Fruit fly (Drosophila melanogaster) whole organism, embryonic: Measurements from ENCODE around the gene CCAP.
A peak's percentile ranks its signal among the peaks of the same experiment; 100 is the strongest.

Experiments
- ATbp ChIP-seq: fragments of 200-800 bp; sonication (Bioruptor generic); optimal IDR thresholded peaks from 2 replicates; lab custom pipeline; 2017; ENCODE audit warnings: missing biosample characterization, mild to moderate bottlenecking, missing genetic modification characterization, missing genetic modification reagents
- Antp ChIP-seq: fragments of 200-800 bp; sonication (Bioruptor generic); optimal IDR thresholded peaks from 3 replicates; lab custom pipeline; 2016; ENCODE audit warnings: missing biosample characterization, missing genetic modification characterization
- Atf6 ChIP-seq: fragments of 200-800 bp; sonication (Bioruptor generic); IDR thresholded peaks from 2 replicates; pipeline ENCODE4 v1.3.6; 2022; ENCODE audit warnings: missing biosample characterization, missing genetic modification characterization
- Bgb ChIP-seq: fragments of 200-800 bp; sonication (Bioruptor generic); IDR thresholded peaks from 2 replicates; pipeline ENCODE4 v1.3.6; 2022; ENCODE audit warnings: missing biosample characterization, missing genetic modification characterization; ENCODE audit not compliant: partially characterized antibody
- C15 ChIP-seq: fragments of 200-800 bp; sonication (Bioruptor generic); IDR thresholded peaks from 3 replicates; pipeline ENCODE4 v1.3.6; 2022; ENCODE audit warnings: missing biosample characterization, missing genetic modification characterization
- CG10654 ChIP-seq: fragments of 200-800 bp; sonication (Bioruptor generic); optimal IDR thresholded peaks from 2 replicates; lab custom pipeline; 2016; ENCODE audit warnings: missing biosample characterization, missing genetic modification characterization
- CG10979 ChIP-seq: fragments of 200-800 bp; sonication (Bioruptor generic); optimal IDR thresholded peaks from 2 replicates; lab custom pipeline; 2018; ENCODE audit warnings: missing biosample characterization, mild to moderate bottlenecking, missing genetic modification characterization, moderate library complexity
- CG11560 ChIP-seq: fragments of 200-800 bp; sonication (Bioruptor generic); IDR thresholded peaks from 3 replicates; pipeline ENCODE4 v1.3.6; 2022; ENCODE audit warnings: missing biosample characterization, missing genetic modification characterization
- CG1233 ChIP-seq: fragments of 200-800 bp; sonication (Bioruptor generic); optimal IDR thresholded peaks from 4 replicates; lab custom pipeline; 2018; ENCODE audit warnings: missing biosample characterization, mild to moderate bottlenecking, missing genetic modification characterization
- CG12391 ChIP-seq: fragments of 200-800 bp; sonication (Bioruptor generic); optimal IDR thresholded peaks from 3 replicates; lab custom pipeline; 2018; ENCODE audit warnings: missing biosample characterization, mild to moderate bottlenecking, missing genetic modification characterization, moderate library complexity
- CG16815 ChIP-seq: fragments of 200-800 bp; sonication (Bioruptor generic); optimal IDR thresholded peaks from 3 replicates; lab custom pipeline; 2017; ENCODE audit warnings: missing biosample characterization, mild to moderate bottlenecking, missing genetic modification characterization
- CG17802 ChIP-seq: fragments of 200-800 bp; sonication (Bioruptor generic); optimal IDR thresholded peaks from 2 replicates; lab custom pipeline; 2018; ENCODE audit warnings: missing biosample characterization, mild to moderate bottlenecking, missing genetic modification characterization, moderate library complexity
- CG2678 ChIP-seq: fragments of 200-800 bp; sonication (Bioruptor generic); optimal IDR thresholded peaks from 3 replicates; lab custom pipeline; 2019; ENCODE audit warnings: missing biosample characterization, mild to moderate bottlenecking, missing genetic modification characterization, moderate library complexity
- CG32767 ChIP-seq: fragments of 200-800 bp; sonication (Bioruptor generic); IDR thresholded peaks from 2 replicates; pipeline ENCODE4 v1.3.6; 2022; ENCODE audit warnings: missing biosample characterization, missing genetic modification characterization
- CG5180 ChIP-seq: fragments of 200-800 bp; sonication (Bioruptor generic); optimal IDR thresholded peaks from 3 replicates; lab custom pipeline; 2017; ENCODE audit warnings: missing biosample characterization, missing genetic modification characterization, mild to moderate bottlenecking, moderate library complexity, missing genetic modification reagents
- CG8478 ChIP-seq: fragments of >200 bp; optimal IDR thresholded peaks from 2 replicates; lab custom pipeline; 2018
- CG9727 ChIP-seq: fragments of 200-800 bp; sonication (Bioruptor generic); optimal IDR thresholded peaks from 3 replicates; lab custom pipeline; 2017; ENCODE audit warnings: missing biosample characterization, mild to moderate bottlenecking, missing genetic modification characterization
- Chrac-16 ChIP-seq: fragments of 200-800 bp; sonication (Bioruptor generic); optimal IDR thresholded peaks from 3 replicates; lab custom pipeline; 2016; ENCODE audit warnings: missing biosample characterization, missing genetic modification characterization
- Dbx ChIP-seq: fragments of 200-800 bp; sonication (Bioruptor generic); IDR thresholded peaks from 3 replicates; pipeline ENCODE4 v1.3.6; 2022; ENCODE audit warnings: missing biosample characterization, missing genetic modification characterization
- Doc3 ChIP-seq: fragments of 200-800 bp; sonication (Bioruptor generic); IDR thresholded peaks from 3 replicates; pipeline ENCODE4 v1.3.6; 2022; ENCODE audit warnings: missing biosample characterization, missing genetic modification characterization; ENCODE audit not compliant: partially characterized antibody
- Fer2 ChIP-seq: fragments of 200-800 bp; sonication (Bioruptor generic); optimal IDR thresholded peaks from 2 replicates; lab custom pipeline; 2018; ENCODE audit warnings: missing biosample characterization, mild to moderate bottlenecking, missing genetic modification characterization, moderate library complexity
- Gsc ChIP-seq: fragments of 200-800 bp; sonication (Bioruptor generic); IDR thresholded peaks from 2 replicates; pipeline ENCODE4 v1.3.6; 2022; ENCODE audit warnings: missing biosample characterization, missing genetic modification characterization
- Hand ChIP-seq: fragments of 200-800 bp; sonication (Bioruptor generic); optimal IDR thresholded peaks from 2 replicates; lab custom pipeline; 2017; ENCODE audit warnings: mild to moderate bottlenecking, missing biosample characterization, missing genetic modification reagents, missing genetic modification characterization
- HmgZ ChIP-seq: fragments of 200-800 bp; sonication (Bioruptor generic); optimal IDR thresholded peaks from 2 replicates; lab custom pipeline; 2018; ENCODE audit warnings: missing biosample characterization, mild to moderate bottlenecking, missing genetic modification characterization
- Meics ChIP-seq: fragments of 200-800 bp; sonication (Bioruptor generic); optimal IDR thresholded peaks from 2 replicates; lab custom pipeline; 2017; ENCODE audit warnings: missing biosample characterization, mild to moderate bottlenecking, missing genetic modification characterization
- Mrtf ChIP-seq: fragments of 200-800 bp; sonication (Bioruptor generic); IDR thresholded peaks from 3 replicates; pipeline ENCODE4 v1.3.6; 2022; ENCODE audit warnings: missing biosample characterization, missing genetic modification characterization
- Nf-YA ChIP-seq: fragments of 200-800 bp; sonication (Bioruptor generic); IDR thresholded peaks from 2 replicates; pipeline ENCODE4 v1.3.6; 2022; ENCODE audit warnings: missing biosample characterization, missing genetic modification characterization
- Oaz ChIP-seq: fragments of 200-800 bp; sonication (Bioruptor generic); IDR thresholded peaks from 2 replicates; pipeline ENCODE4 v1.3.6; 2022; ENCODE audit warnings: missing biosample characterization, missing genetic modification characterization
- Sox100B ChIP-seq: fragments of 200-800 bp; sonication (Bioruptor generic); optimal IDR thresholded peaks from 3 replicates; lab custom pipeline; 2018; ENCODE audit warnings: missing biosample characterization, mild to moderate bottlenecking, missing genetic modification characterization
- Stat92E ChIP-seq, 3 experiments: fragments of >200 bp in 2 of 3; fragments of 200-800 bp in 1 of 3; sonication (Bioruptor generic) in 1 of 3; optimal IDR thresholded peaks; 2 replicates each; lab custom pipeline; 2017 to 2019; ENCODE audit warnings: missing biosample characterization in 3 of 3, missing genetic modification characterization in 3 of 3, mild to moderate bottlenecking in 1 of 3, moderate library complexity in 1 of 3
- Tbp ChIP-seq: fragments of >200 bp; optimal IDR thresholded peaks from 2 replicates; lab custom pipeline; 2018; ENCODE audit warnings: missing biosample characterization, missing genetic modification characterization
- ato ChIP-seq: fragments of 200-800 bp; sonication (Bioruptor generic); IDR thresholded peaks from 2 replicates; pipeline ENCODE4 v1.3.6; 2022; ENCODE audit warnings: missing biosample characterization, missing genetic modification characterization; ENCODE audit not compliant: partially characterized antibody
- bab2 ChIP-seq: fragments of 200-800 bp; sonication (Bioruptor generic); optimal IDR thresholded peaks from 2 replicates; lab custom pipeline; 2016; ENCODE audit warnings: missing biosample characterization, missing genetic modification characterization
- croc ChIP-seq: fragments of 200-800 bp; sonication (Bioruptor generic); conservative IDR thresholded peaks from 3 replicates; pipeline ENCODE4 v1.3.6; 2022; ENCODE audit warnings: missing biosample characterization, missing genetic modification characterization
- dimm ChIP-seq: fragments of 200-800 bp; sonication (Bioruptor generic); IDR thresholded peaks from 2 replicates; pipeline ENCODE4 v1.3.6; 2022; ENCODE audit warnings: missing biosample characterization, missing genetic modification characterization
- dmrt11E ChIP-seq: fragments of 200-800 bp; sonication (Bioruptor generic); optimal IDR thresholded peaks from 3 replicates; lab custom pipeline; 2018; ENCODE audit warnings: missing biosample characterization, mild to moderate bottlenecking, missing genetic modification characterization, moderate library complexity
- ewg ChIP-seq: fragments of 200-800 bp; sonication (Bioruptor generic); optimal IDR thresholded peaks from 3 replicates; lab custom pipeline; 2017; ENCODE audit warnings: mild to moderate bottlenecking, missing biosample characterization, missing genetic modification reagents, missing genetic modification characterization
- fru ChIP-seq: fragments of >200 bp; optimal IDR thresholded peaks from 2 replicates; lab custom pipeline; 2017
- gcm2 ChIP-seq: fragments of 200-800 bp; sonication (Bioruptor generic); optimal IDR thresholded peaks from 2 replicates; lab custom pipeline; 2016; ENCODE audit warnings: missing biosample characterization, missing genetic modification characterization
- grau ChIP-seq: fragments of 200-800 bp; optimal IDR thresholded peaks from 3 replicates; lab custom pipeline; 2019; ENCODE audit warnings: missing biosample characterization, mild to moderate bottlenecking, missing genetic modification characterization, moderate library complexity
- hbn ChIP-seq: fragments of 200-800 bp; sonication (Bioruptor generic); IDR thresholded peaks from 2 replicates; pipeline ENCODE4 v1.3.6; 2022; ENCODE audit warnings: missing biosample characterization, missing genetic modification characterization; ENCODE audit not compliant: partially characterized antibody
- inv ChIP-seq: fragments of 200-800 bp; sonication (Bioruptor generic); IDR thresholded peaks from 2 replicates; pipeline ENCODE4 v1.3.6; 2022; ENCODE audit warnings: missing biosample characterization, missing genetic modification characterization; ENCODE audit not compliant: partially characterized antibody
- lilli ChIP-seq: fragments of 200-800 bp; sonication (Bioruptor generic); optimal IDR thresholded peaks from 3 replicates; lab custom pipeline; 2016; ENCODE audit warnings: missing biosample characterization, missing genetic modification characterization
- oc ChIP-seq: fragments of 200-800 bp; sonication (Bioruptor generic); optimal IDR thresholded peaks from 2 replicates; lab custom pipeline; 2018; ENCODE audit warnings: missing biosample characterization, mild to moderate bottlenecking, missing genetic modification characterization, moderate library complexity
- pnt ChIP-seq: fragments of 200-800 bp; sonication (Bioruptor generic); optimal IDR thresholded peaks from 3 replicates; lab custom pipeline; 2016; ENCODE audit warnings: missing biosample characterization, missing genetic modification characterization
- prd ChIP-seq, 3 experiments: fragments of >200 bp in 2 of 3; fragments of 200-800 bp in 1 of 3; sonication (Bioruptor generic) in 1 of 3; optimal IDR thresholded peaks in 2 of 3; IDR thresholded peaks in 1 of 3; 2 replicates in 2 of 3; 3 replicates in 1 of 3; pipeline versions ENCODE4 v1.3.6 to Lab custom; 2017 to 2022; ENCODE audit warnings: missing biosample characterization in 1 of 3, missing genetic modification characterization in 1 of 3
- sc ChIP-seq, 3 experiments: fragments of >200 bp in 2 of 3; fragments of 200-800 bp in 1 of 3; sonication (Bioruptor generic) in 1 of 3; optimal IDR thresholded peaks; 2 replicates in 2 of 3; 3 replicates in 1 of 3; lab custom pipeline; 2017; ENCODE audit warnings: mild to moderate bottlenecking in 1 of 3, missing biosample characterization in 1 of 3, missing genetic modification characterization in 1 of 3, missing genetic modification reagents in 1 of 3
- shn ChIP-seq: fragments of 200-800 bp; sonication (Bioruptor generic); optimal IDR thresholded peaks from 3 replicates; lab custom pipeline; 2016; ENCODE audit warnings: missing biosample characterization, missing genetic modification characterization
- ttk ChIP-seq: fragments of 200-800 bp; sonication (Bioruptor generic); IDR thresholded peaks from 2 replicates; pipeline ENCODE4 v2.1.2; 2022; ENCODE audit warnings: missing biosample characterization, missing genetic modification characterization

CCAP gene

DNA sequence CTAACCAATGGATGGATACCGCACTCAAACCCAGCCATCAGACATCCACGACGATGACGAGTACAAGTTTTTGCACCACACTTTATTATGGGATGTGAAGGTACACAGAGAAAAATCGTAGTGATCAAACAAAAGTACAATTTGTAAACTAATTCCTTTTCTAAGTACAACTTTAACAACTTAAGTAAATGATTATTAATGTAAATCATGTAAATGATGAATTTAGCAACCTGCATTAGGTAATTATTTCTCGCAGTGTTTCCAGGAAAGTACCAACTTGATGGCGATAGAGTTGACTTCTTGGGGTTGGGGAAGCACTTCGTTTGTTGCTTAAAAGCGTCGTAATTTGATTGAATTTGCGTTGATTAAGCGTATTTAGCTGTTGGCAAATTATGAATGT, 38.8 kb downstream of the CCAP start (continued):
- TF ChIP-seq grau (peak; percentile 72), Meics (GFP tag; lab: Kevin White, UChicago) (peak; percentile 60), lilli (GFP tag; lab: Kevin White, UChicago) (peak; percentile 69), Atf6 (GFP tag; lab: Robert Waterston, UW) (peak; percentile 85), CG1233 (GFP tag; lab: Kevin White, UChicago) (peak; percentile 37), Dbx (GFP tag; lab: Robert Waterston, UW) (peak; percentile 61; the same call in 2 of the 3 replicates), Sox100B (GFP tag; lab: Kevin White, UChicago) (peak; percentile 39), CG5180 (GFP tag; lab: Kevin White, UChicago) (peak; percentile 35), Hand (GFP tag; lab: Kevin White, UChicago) (peak; percentile 45), bab2 (peak; percentile 46), sc (optimal IDR thresholded peaks at IDR 0.05; lab: Kevin White, UChicago) (no peak), sc (GFP tag; optimal IDR thresholded peaks at IDR 0.05; lab: Kevin White, UChicago) (peak; percentile 45), pnt (peak; percentile 49), ato (GFP tag; lab: Robert Waterston, UW) (no peak), Mrtf (GFP tag; lab: Robert Waterston, UW) (peak; percentile 31; the same call in 1 of the 3 replicates), Chrac-16 (GFP tag; lab: Kevin White, UChicago) (peak; percentile 68), prd (optimal IDR thresholded peaks at IDR 0.05; lab: Kevin White, UChicago) (no peak), prd (GFP tag; IDR thresholded peaks at IDR 0.05; lab: Robert Waterston, UW) (peak; percentile 73), CG11560 (no peak), dmrt11E (tag; lab: Kevin White, UChicago) (peak; percentile 73), ewg (GFP tag; lab: Kevin White, UChicago) (peak; percentile 30), Tbp (GFP tag; lab: Kevin White, UChicago) (no peak), HmgZ (peak; percentile 42), CG16815 (GFP tag; lab: Kevin White, UChicago) (peak; percentile 59), Stat92E (GFP tag; optimal IDR thresholded peaks at IDR 0.05; lab: Kevin White, UChicago) (no peak), ttk (peak; percentile 40; the same call in 1 of the 2 replicates), CG8478 (lab: Kevin White, UChicago) (no peak), Doc3 (GFP tag; lab: Robert Waterston, UW) (no peak), Gsc (GFP tag; lab: Robert Waterston, UW) (no peak), Antp (GFP tag; lab: Kevin White, UChicago) (no peak), CG9727 (GFP tag; lab: Kevin White, UChicago) (peak; percentile 55), CG10979 (tag; lab: Kevin White, UChicago) (peak; percentile 59), fru (no peak), gcm2 (GFP tag; lab: Kevin White, UChicago) (no peak), ATbp (GFP tag; lab: Kevin White, UChicago) (peak; percentile 49), hbn (no peak), CG32767 (GFP tag; lab: Robert Waterston, UW) (peak; percentile 60; the same call in 1 of the 2 replicates), dimm (GFP tag; lab: Robert Waterston, UW) (peak; percentile 51), Oaz (peak; percentile 37; the same call in 1 of the 2 replicates), C15 (GFP tag; lab: Robert Waterston, UW) (no peak), oc (tag; lab: Kevin White, UChicago) (peak; percentile 56), CG17802 (tag; lab: Kevin White, UChicago) (no peak), Nf-YA (0 out of 2 replicates have a peak, but pooled peaks have one; percentile 27), CG2678 (tag; lab: Kevin White, UChicago) (peak; percentile 82), CG12391 (tag; lab: Kevin White, UChicago) (peak; percentile 78), croc (GFP tag; lab: Robert Waterston, UW) (no peak; the same call in 2 of the 3 replicates), CG10654 (GFP tag; lab: Kevin White, UChicago) (peak; percentile 15), Bgb (GFP tag; lab: Robert Waterston, UW) (no peak), Fer2 (tag; lab: Kevin White, UChicago) (peak; percentile 32), shn (no peak), inv (no peak)
